Worm (Caenorhabditis elegans): Measurements from ENCODE around the gene cpg-7.

DNA sequence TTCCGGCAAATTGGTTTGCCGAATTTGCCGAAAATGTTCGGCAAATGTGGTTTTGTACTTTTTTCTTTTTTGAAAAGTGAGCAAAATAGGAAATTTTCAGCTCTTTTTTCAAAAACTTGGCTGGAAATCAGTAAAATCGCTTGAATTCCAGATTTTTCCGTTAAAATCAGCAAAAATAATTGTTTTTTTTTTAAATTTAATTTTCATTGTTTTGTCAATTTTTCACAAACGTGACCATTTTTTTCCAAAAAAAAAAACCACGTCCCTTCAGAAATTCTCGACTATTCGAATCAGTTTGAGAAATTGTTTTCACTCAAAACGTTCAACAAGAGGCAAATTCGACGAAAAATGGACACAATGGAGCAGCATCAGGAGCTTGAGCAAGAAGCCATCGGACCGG is 28.5 kb upstream of the cpg-7 start, which contains the start of gene K09E4.1:
- no peak for TF ChIP-seq repo-1 (tag; optimal IDR thresholded peaks at IDR 0.05)
- no peak for TF ChIP-seq him-1 (tag; optimal IDR thresholded peaks at IDR 0.05)
- TF ChIP-seq rec-8 (tag; optimal IDR thresholded peaks at IDR 0.05) = no peak
- no peak for TF ChIP-seq pha-4 (tag; optimal IDR thresholded peaks at IDR 0.05)
- no peak for TF ChIP-seq cebp-1 (GFP tag; IDR thresholded peaks at IDR 0.05)
- TF ChIP-seq cebp-1 (tag; optimal IDR thresholded peaks at IDR 0.05) = no peak
- no peak for TF ChIP-seq snpc-4 (GFP tag; optimal IDR thresholded peaks at IDR 0.05)
- no peak for TF ChIP-seq snpc-4 (tag; optimal IDR thresholded peaks at IDR 0.05)
- TF ChIP-seq chd-7 (tag; optimal IDR thresholded peaks at IDR 0.05) = no peak
- no peak for TF ChIP-seq nfya-1 (tag; optimal IDR thresholded peaks at IDR 0.05; ENCODE audit: borderline replicate concordance, insufficient read depth)
- TF ChIP-seq ZK185.1 (tag; optimal IDR thresholded peaks at IDR 0.05; ENCODE audit: poor library complexity, severe bottlenecking) = no peak
- TF ChIP-seq ama-1 (optimal IDR thresholded peaks at IDR 0.05) = no peak
- TF ChIP-seq ama-1 (GFP tag; optimal IDR thresholded peaks at IDR 0.05) = no peak
- TF ChIP-seq B0336.3 (GFP tag; IDR thresholded peaks at IDR 0.05) = no peak
- TF ChIP-seq nfya-2 (GFP tag; IDR thresholded peaks at IDR 0.05) = no peak
- TF ChIP-seq mcd-1 (GFP tag; IDR thresholded peaks at IDR 0.05) = no peak
- no peak for TF ChIP-seq Y53F4B.3 (GFP tag; IDR thresholded peaks at IDR 0.05)

Measured in whole organism, young adult.